Worm (Caenorhabditis elegans) whole organism, mixed stage, embryonic: ENCODE data around the gene snb-2.

Source experiments
- ces-1 ChIP-seq: fragments of 150-350 bp; optimal IDR thresholded peaks from 2 replicates; lab custom pipeline; 2014; ENCODE audit warnings: missing biosample characterization, missing genetic modification reagents, missing genetic modification characterization
- unc-62 ChIP-seq: fragments of 150-350 bp; optimal IDR thresholded peaks from 2 replicates; lab custom pipeline; 2014; ENCODE audit warnings: missing biosample characterization, missing genetic modification reagents, missing genetic modification characterization

DNA sequence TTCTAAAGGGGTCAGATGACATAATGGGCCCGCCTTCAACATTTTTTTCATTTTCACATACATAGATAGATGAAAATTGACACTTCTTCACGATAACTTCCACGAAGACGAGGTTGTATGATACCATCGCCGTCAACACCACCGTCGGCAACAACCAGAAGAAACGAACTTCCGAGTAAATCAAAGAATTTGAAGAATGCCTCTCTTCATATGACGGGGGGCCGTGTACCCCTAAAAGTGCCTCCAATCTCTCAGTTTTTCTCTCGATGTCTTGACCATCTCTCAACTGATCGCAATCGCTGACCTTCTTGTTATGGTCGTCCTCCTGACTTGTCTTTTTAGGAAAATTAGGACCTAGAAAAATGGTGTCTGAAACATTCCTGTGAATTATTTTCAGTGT, 50.2 kb downstream of the snb-2 start:
- TF ChIP-seq unc-62 = no peak
- no peak for TF ChIP-seq ces-1
